Worm (Caenorhabditis elegans) whole organism, late embryonic: ENCODE measurements around the gene cox-18.
A peak's percentile ranks its signal among the peaks of the same experiment; 100 is the strongest.

Experiments
- F13H6.1 ChIP-seq: sonication (generic microtip); optimal IDR thresholded peaks from 2 replicates; lab custom pipeline; 2016; ENCODE audit warnings: missing genetic modification characterization, missing compliant biosample characterization
- K02D7.2 ChIP-seq: sonication (generic microtip); optimal IDR thresholded peaks from 2 replicates; lab custom pipeline; 2017; ENCODE audit warnings: mild to moderate bottlenecking, missing genetic modification characterization, missing compliant biosample characterization
- T23F11.4 ChIP-seq: fragments of 200-800 bp; sonication (Bioruptor generic); optimal IDR thresholded peaks from 2 replicates; lab custom pipeline; 2018; ENCODE audit warnings: mild to moderate bottlenecking, missing genetic modification characterization, missing compliant biosample characterization
- ahr-1 ChIP-seq: sonication (generic microtip); optimal IDR thresholded peaks from 2 replicates; lab custom pipeline; 2016; ENCODE audit warnings: missing genetic modification characterization, missing compliant biosample characterization
- ceh-14 ChIP-seq: sonication (generic microtip); optimal IDR thresholded peaks from 2 replicates; lab custom pipeline; 2016; ENCODE audit warnings: missing genotype, missing genetic modification characterization, missing compliant biosample characterization
- ceh-18 ChIP-seq: sonication (generic microtip); optimal IDR thresholded peaks from 2 replicates; lab custom pipeline; 2016; ENCODE audit warnings: missing genetic modification characterization, missing compliant biosample characterization
- ceh-22 ChIP-seq: sonication (generic microtip); optimal IDR thresholded peaks from 2 replicates; lab custom pipeline; 2017; ENCODE audit warnings: missing biosample characterization, missing genetic modification characterization
- ceh-24 ChIP-seq: sonication (generic microtip); optimal IDR thresholded peaks from 2 replicates; lab custom pipeline; 2016; ENCODE audit warnings: mild to moderate bottlenecking, missing genetic modification characterization, missing compliant biosample characterization
- ceh-30 ChIP-seq: fragments of 150-350 bp; optimal IDR thresholded peaks from 2 replicates; lab custom pipeline; 2014; ENCODE audit warnings: missing biosample characterization, missing genetic modification characterization
- ceh-31 ChIP-seq: sonication (generic microtip); optimal IDR thresholded peaks from 2 replicates; lab custom pipeline; 2016; ENCODE audit warnings: missing genetic modification characterization, missing compliant biosample characterization
- ceh-34 ChIP-seq: sonication (generic microtip); optimal IDR thresholded peaks from 2 replicates; lab custom pipeline; 2016; ENCODE audit warnings: mild to moderate bottlenecking, missing genetic modification characterization, missing compliant biosample characterization
- ceh-6 ChIP-seq: fragments of 200-800 bp; sonication (Bioruptor generic); optimal IDR thresholded peaks from 2 replicates; lab custom pipeline; 2018; ENCODE audit warnings: mild to moderate bottlenecking, missing genetic modification characterization, missing compliant biosample characterization
- ceh-9 ChIP-seq: sonication (generic microtip); optimal IDR thresholded peaks from 2 replicates; lab custom pipeline; 2016; ENCODE audit warnings: mild to moderate bottlenecking, missing genetic modification characterization, inconsistent platforms, missing compliant biosample characterization
- elt-2 ChIP-seq: sonication (generic microtip); optimal IDR thresholded peaks from 2 replicates; lab custom pipeline; 2016; ENCODE audit warnings: missing genetic modification reagents, missing genetic modification characterization, missing compliant biosample characterization
- hlh-13 ChIP-seq: fragments of 200-800 bp; sonication (Bioruptor generic); optimal IDR thresholded peaks from 2 replicates; lab custom pipeline; 2018; ENCODE audit warnings: mild to moderate bottlenecking, missing genetic modification characterization, missing compliant biosample characterization
- hlh-30 ChIP-seq: sonication (generic microtip); optimal IDR thresholded peaks from 2 replicates; lab custom pipeline; 2017; ENCODE audit warnings: antibody characterized with exemption, missing genetic modification characterization, missing compliant biosample characterization; ENCODE audit not compliant: insufficient read depth
- hlh-6 ChIP-seq: sonication (generic microtip); optimal IDR thresholded peaks from 2 replicates; lab custom pipeline; 2016; ENCODE audit warnings: missing genotype, missing genetic modification characterization, missing compliant biosample characterization
- hlh-8 ChIP-seq: sonication (generic microtip); optimal IDR thresholded peaks from 2 replicates; lab custom pipeline; 2016; ENCODE audit warnings: missing genotype, missing genetic modification characterization, missing compliant biosample characterization
- lim-6 ChIP-seq: sonication (generic microtip); optimal IDR thresholded peaks from 2 replicates; lab custom pipeline; 2016; ENCODE audit warnings: missing genetic modification characterization, missing compliant biosample characterization
- lin-11 ChIP-seq: fragments of 200-800 bp; sonication (Bioruptor generic); optimal IDR thresholded peaks from 2 replicates; lab custom pipeline; 2018; ENCODE audit warnings: mild to moderate bottlenecking, missing genetic modification characterization, missing compliant biosample characterization
- madf-2 ChIP-seq: sonication (generic microtip); optimal IDR thresholded peaks from 2 replicates; lab custom pipeline; 2017; ENCODE audit warnings: missing genetic modification characterization, missing compliant biosample characterization
- mec-3 ChIP-seq: sonication (generic microtip); optimal IDR thresholded peaks from 2 replicates; lab custom pipeline; 2016; ENCODE audit warnings: borderline replicate concordance, missing genetic modification characterization, missing compliant biosample characterization
- nfya-1 ChIP-seq: sonication (generic microtip); optimal IDR thresholded peaks from 2 replicates; lab custom pipeline; 2017; ENCODE audit warnings: missing genetic modification characterization, mild to moderate bottlenecking, missing compliant biosample characterization, antibody characterized with exemption, moderate library complexity
- npax-4 ChIP-seq: sonication (generic microtip); optimal IDR thresholded peaks from 2 replicates; lab custom pipeline; 2016; ENCODE audit warnings: missing genetic modification characterization, missing compliant biosample characterization
- odd-2 ChIP-seq: sonication (generic microtip); optimal IDR thresholded peaks from 2 replicates; lab custom pipeline; 2017; ENCODE audit warnings: antibody characterized with exemption, mild to moderate bottlenecking, missing genetic modification characterization, missing compliant biosample characterization
- pat-9 ChIP-seq: fragments of 200-800 bp; sonication (Bioruptor generic); optimal IDR thresholded peaks from 2 replicates; lab custom pipeline; 2018; ENCODE audit warnings: mild to moderate bottlenecking, missing genetic modification characterization, moderate library complexity, missing compliant biosample characterization
- pax-1 ChIP-seq: fragments of 150-350 bp; optimal IDR thresholded peaks from 2 replicates; lab custom pipeline; 2014; ENCODE audit warnings: missing biosample characterization, missing genetic modification characterization
- pqm-1 ChIP-seq: sonication (generic microtip); optimal IDR thresholded peaks from 2 replicates; lab custom pipeline; 2016; ENCODE audit warnings: missing genetic modification characterization, missing compliant biosample characterization
- rnt-1 ChIP-seq: sonication (generic microtip); optimal IDR thresholded peaks from 2 replicates; lab custom pipeline; 2016; ENCODE audit warnings: missing genetic modification characterization, missing compliant biosample characterization
- sdc-2 ChIP-seq: sonication (generic microtip); optimal IDR thresholded peaks from 2 replicates; lab custom pipeline; 2016; ENCODE audit warnings: missing genotype, missing genetic modification characterization, missing compliant biosample characterization
- sox-4 ChIP-seq: sonication (generic microtip); optimal IDR thresholded peaks from 2 replicates; lab custom pipeline; 2017; ENCODE audit warnings: mild to moderate bottlenecking, missing genetic modification characterization, inconsistent platforms, missing compliant biosample characterization
- syd-9 ChIP-seq: sonication (generic microtip); optimal IDR thresholded peaks from 2 replicates; lab custom pipeline; 2016; ENCODE audit warnings: mild to moderate bottlenecking, missing genetic modification characterization, moderate library complexity, missing compliant biosample characterization
- tbx-2 ChIP-seq: sonication (generic microtip); optimal IDR thresholded peaks from 2 replicates; lab custom pipeline; 2016; ENCODE audit warnings: missing genetic modification characterization, missing compliant biosample characterization
- tbx-7 ChIP-seq: sonication (generic microtip); optimal IDR thresholded peaks from 2 replicates; lab custom pipeline; 2016; ENCODE audit warnings: missing genotype, missing genetic modification characterization, missing compliant biosample characterization
- unc-3 ChIP-seq, 2 experiments: fragments of 200-800 bp in 1 of 2; sonication (Bioruptor generic) in 1 of 2; sonication (generic microtip) in 1 of 2; conservative IDR thresholded peaks in 1 of 2; optimal IDR thresholded peaks in 1 of 2; 2 replicates each; pipeline versions ENCODE4 v1.3.6 to Lab custom; 2016 to 2022; ENCODE audit warnings: missing compliant biosample characterization in 2 of 2, missing genetic modification characterization in 2 of 2, missing genetic modification reagents in 1 of 2
- unc-42 ChIP-seq: sonication (generic microtip); optimal IDR thresholded peaks from 2 replicates; lab custom pipeline; 2016; ENCODE audit warnings: missing genotype, missing genetic modification characterization, missing compliant biosample characterization
- unc-55 ChIP-seq: sonication (generic microtip); optimal IDR thresholded peaks from 2 replicates; lab custom pipeline; 2017; ENCODE audit warnings: missing biosample characterization, missing genetic modification reagents, missing genetic modification characterization

Gene cox-18

DNA sequence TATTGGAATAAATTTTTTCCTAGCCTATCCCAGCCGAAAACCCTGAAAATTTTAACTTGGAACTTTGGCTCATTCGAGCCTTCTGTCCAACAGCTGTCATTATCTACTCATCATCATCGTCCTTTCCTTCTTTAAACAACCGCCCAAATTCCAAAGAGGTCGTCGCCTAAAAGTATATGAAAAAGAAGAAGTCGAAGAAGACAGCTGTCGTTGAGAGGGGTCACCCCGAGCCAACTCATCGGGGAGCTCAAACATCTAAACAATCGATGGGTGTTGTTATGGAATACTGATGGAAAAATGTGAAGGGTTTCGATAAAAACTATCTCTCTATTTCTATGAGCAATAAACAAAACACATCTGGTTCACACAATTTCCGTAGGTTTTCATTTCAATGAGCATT, 7.9 kb downstream of the cox-18 start:
- no peak for TF ChIP-seq ceh-6 (GFP tag; lab: Kevin White, UChicago)
- TF ChIP-seq ceh-24 (tag; lab: Kevin White, UChicago) = no peak
- TF ChIP-seq ceh-14 (tag; lab: Kevin White, UChicago) = no peak
- no peak for TF ChIP-seq unc-3 (GFP tag; conservative IDR thresholded peaks at IDR 0.05; lab: Robert Waterston, UW)
- TF ChIP-seq unc-3 (tag; optimal IDR thresholded peaks at IDR 0.05; lab: Kevin White, UChicago) = no peak
- TF ChIP-seq K02D7.2 (tag; lab: Kevin White, UChicago) = no peak
- TF ChIP-seq T23F11.4 (GFP tag; lab: Kevin White, UChicago) = no peak
- TF ChIP-seq elt-2 = no peak
- no peak for TF ChIP-seq hlh-30 (tag; lab: Kevin White, UChicago)
- TF ChIP-seq odd-2 (tag; lab: Kevin White, UChicago) = no peak
- TF ChIP-seq nfya-1 (tag; lab: Kevin White, UChicago) = no peak
- TF ChIP-seq ceh-30 (tag; lab: Kevin White, UChicago) = no peak
- TF ChIP-seq sox-4 = no peak

DNA sequence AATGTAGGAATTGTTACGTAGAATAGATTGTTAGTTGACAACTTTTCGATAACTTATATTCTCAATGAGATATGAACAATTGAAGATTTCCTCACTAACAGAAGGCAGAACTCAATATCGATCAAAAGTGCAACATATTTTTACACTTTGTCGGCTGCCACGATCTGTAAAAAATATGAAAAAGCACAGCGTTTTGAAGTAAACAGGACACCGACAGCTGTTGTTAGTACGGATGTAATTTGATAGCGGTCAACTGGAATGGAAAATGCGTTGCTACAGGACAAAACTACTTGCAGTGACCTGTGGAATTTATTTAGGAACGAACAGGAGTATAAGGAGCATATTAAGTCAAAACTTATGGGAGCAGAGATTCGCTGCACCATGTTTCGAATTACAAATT, 8.7 kb downstream of the cox-18 start:
- TF ChIP-seq npax-4 (tag; lab: Kevin White, UChicago) (no peak), ceh-14 (tag; lab: Kevin White, UChicago) (no peak), syd-9 (tag; lab: Kevin White, UChicago) (no peak), ceh-6 (GFP tag; lab: Kevin White, UChicago) (no peak), sdc-2 (tag; lab: Kevin White, UChicago) (no peak), ceh-9 (tag; lab: Kevin White, UChicago) (no peak), pax-1 (tag; lab: Kevin White, UChicago) (no peak), lin-11 (tag; lab: Kevin White, UChicago) (no peak), hlh-13 (GFP tag; lab: Kevin White, UChicago) (no peak), ceh-22 (tag; lab: Kevin White, UChicago) (no peak), ceh-30 (tag; lab: Kevin White, UChicago) (no peak)

DNA sequence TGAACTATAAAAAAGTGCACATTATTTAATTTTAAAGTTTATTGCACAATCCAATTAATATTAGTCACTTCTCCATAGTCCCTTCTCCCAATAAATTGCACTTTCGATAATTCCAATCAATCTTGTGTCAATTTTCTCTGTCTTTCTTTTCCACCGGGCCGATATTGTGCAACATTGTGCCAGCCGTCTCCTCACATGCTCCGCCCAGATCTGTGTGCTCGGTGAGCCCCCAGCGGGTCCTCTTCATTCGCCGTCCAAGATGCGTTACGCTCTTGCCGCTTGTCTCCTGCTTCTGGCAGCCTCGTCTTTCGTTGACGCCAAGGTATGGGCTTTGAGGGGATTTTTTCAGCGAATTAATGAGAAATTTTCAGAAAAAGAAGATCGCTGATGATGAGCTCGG, 9.9 kb downstream of the cox-18 start, which contains the start of gene ost-1:
ost-1 (plus strand) TSS at position 207 of the 400 bp plus-strand sequence.
- TF ChIP-seq ceh-31 (no peak), unc-55 (peak; percentile 88), ceh-6 (GFP tag; lab: Kevin White, UChicago) (no peak), ahr-1 (no peak), ceh-18 (tag; lab: Kevin White, UChicago) (peak; percentile 45), rnt-1 (tag; lab: Kevin White, UChicago) (peak; percentile 56), hlh-6 (peak; percentile 30), lim-6 (tag; lab: Kevin White, UChicago) (no peak), syd-9 (tag; lab: Kevin White, UChicago) (no peak), ceh-34 (peak; percentile 11)

DNA sequence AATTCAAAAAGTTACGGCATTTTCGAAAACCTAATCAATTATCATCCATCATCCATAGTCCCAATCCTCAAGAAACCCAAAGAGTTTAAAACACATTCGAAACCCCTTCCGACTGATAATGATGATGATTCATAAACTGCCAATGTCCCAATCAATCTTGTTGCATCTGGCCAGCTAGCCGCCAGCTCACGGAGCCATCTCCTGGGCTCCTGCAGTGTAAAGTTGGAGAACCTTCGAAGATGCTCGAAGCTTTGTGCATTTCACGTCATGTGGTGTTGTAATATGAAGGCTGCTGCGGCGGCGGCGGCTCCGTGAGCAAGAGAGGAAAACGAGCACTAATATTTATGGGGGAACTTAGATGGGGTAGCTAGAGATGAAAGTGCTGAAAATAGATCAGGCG, 10.8 kb downstream of the cox-18 start:
- no peak for TF ChIP-seq odd-2 (tag; lab: Kevin White, UChicago)
- no peak for TF ChIP-seq pqm-1 (tag; lab: Kevin White, UChicago)
- peak; percentile 67 for TF ChIP-seq hlh-8 (tag; lab: Kevin White, UChicago)
- TF ChIP-seq nfya-1 (tag; lab: Kevin White, UChicago) = peak; percentile 52
- TF ChIP-seq unc-55 = peak; percentile 99
- TF ChIP-seq ceh-34 = peak; percentile 57
- TF ChIP-seq hlh-30 (tag; lab: Kevin White, UChicago) = peak; percentile 15
- TF ChIP-seq ceh-9 (tag; lab: Kevin White, UChicago) = no peak
- peak; percentile 61 for TF ChIP-seq tbx-2 (tag; lab: Kevin White, UChicago)
- TF ChIP-seq madf-2 (tag; lab: Kevin White, UChicago) = peak; percentile 7
- TF ChIP-seq tbx-7 (tag; lab: Kevin White, UChicago) = no peak
- peak; percentile 90 for TF ChIP-seq rnt-1 (tag; lab: Kevin White, UChicago)
- TF ChIP-seq F13H6.1 (tag; lab: Kevin White, UChicago) = peak; percentile 37
- no peak for TF ChIP-seq T23F11.4 (GFP tag; lab: Kevin White, UChicago)
- peak; percentile 80 for TF ChIP-seq ceh-18 (tag; lab: Kevin White, UChicago)
- TF ChIP-seq pat-9 (tag; lab: Kevin White, UChicago) = peak; percentile 89
- TF ChIP-seq mec-3 (tag; lab: Kevin White, UChicago) = no peak
- peak; percentile 5 for TF ChIP-seq ceh-31
- TF ChIP-seq unc-42 (tag; lab: Kevin White, UChicago) = no peak
- peak; percentile 7 for TF ChIP-seq syd-9 (tag; lab: Kevin White, UChicago)
